Fruit fly (Drosophila melanogaster) whole organism, embryonic: ENCODE data around the gene Caf1-55.

Experiments used
- CG6854 ChIP-seq: fragments of 200-800 bp; sonication (Bioruptor generic); optimal IDR thresholded peaks from 3 replicates; lab custom pipeline; 2017; ENCODE audit warnings: missing biosample characterization, mild to moderate bottlenecking, missing genetic modification characterization
- YL-1 ChIP-seq: fragments of 200-800 bp; sonication (Bioruptor generic); optimal IDR thresholded peaks from 3 replicates; lab custom pipeline; 2017; ENCODE audit warnings: missing biosample characterization, mild to moderate bottlenecking, missing genetic modification characterization
- hkb ChIP-seq, 2 experiments: fragments of 200-800 bp in 1 of 2; fragments of >200 bp in 1 of 2; sonication (Bioruptor generic) in 1 of 2; IDR thresholded peaks in 1 of 2; optimal IDR thresholded peaks in 1 of 2; 2 replicates each; pipeline versions ENCODE4 v1.3.6 to Lab custom; 2017 to 2022; ENCODE audit warnings: missing biosample characterization in 1 of 2, missing genetic modification characterization in 1 of 2
- so ChIP-seq: fragments of 200-800 bp; sonication (Bioruptor generic); IDR thresholded peaks from 3 replicates; pipeline ENCODE4 v1.3.6; 2022; ENCODE audit warnings: missing biosample characterization, missing genetic modification characterization

DNA sequence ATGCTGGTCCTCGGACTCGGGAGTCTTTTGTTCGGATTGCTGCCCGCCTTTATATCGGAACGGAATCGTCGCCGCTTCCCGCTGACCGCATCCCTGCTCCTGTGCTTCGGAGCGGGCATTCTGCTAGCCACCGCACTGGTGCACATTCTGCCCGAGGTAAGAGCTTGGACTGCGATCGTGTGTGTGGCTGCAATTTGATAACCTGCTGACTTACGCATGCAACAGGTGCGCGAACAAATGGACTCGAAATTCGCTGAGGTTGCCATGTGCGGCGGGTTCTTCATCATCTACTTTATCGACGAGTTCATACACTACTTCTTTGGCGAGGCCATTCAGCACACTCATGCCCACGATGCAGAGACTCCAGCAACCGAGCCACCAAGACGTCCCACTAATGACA lies 43.5 kb downstream of the Caf1-55 start:
- no peak for TF ChIP-seq YL-1 (GFP tag; lab: Kevin White, UChicago)
- no peak for TF ChIP-seq hkb (optimal IDR thresholded peaks at IDR 0.05; lab: Kevin White, UChicago)
- TF ChIP-seq hkb (GFP tag; IDR thresholded peaks at IDR 0.05; lab: Robert Waterston, UW): no peak
- TF ChIP-seq CG6854 (GFP tag; lab: Kevin White, UChicago): no peak
- no peak for TF ChIP-seq so (GFP tag; lab: Robert Waterston, UW)
